Fruit fly (Drosophila melanogaster): ENCODE measurements around the gene CG6118.
A peak's percentile ranks its signal among the peaks of the same experiment; 100 is the strongest.

Gene CG6118

dm6 chr3R:15371833-15372232 is 62.7 kb downstream of the CG6118 start, which contains the start of the genes Ccm3 and CG6136 (continued):
- TF ChIP-seq ham (GFP tag; IDR thresholded peaks at IDR 0.05) (no peak), Hr39 (optimal IDR thresholded peaks at IDR 0.05) (peak; percentile 64), Bdp1 (GFP tag; optimal IDR thresholded peaks at IDR 0.05) (no peak), CG18619 (GFP tag; optimal IDR thresholded peaks at IDR 0.05) (peak; percentile 11), Poxn (GFP tag; IDR thresholded peaks at IDR 0.05) (no peak), CG31365 (tag; optimal IDR thresholded peaks at IDR 0.05) (no peak), CG16779 (GFP tag; IDR thresholded peaks at IDR 0.05) (no peak), CG30431 (GFP tag; optimal IDR thresholded peaks at IDR 0.05) (no peak), B-H1 (GFP tag; IDR thresholded peaks at IDR 0.05) (no peak), H15 (GFP tag; IDR thresholded peaks at IDR 0.05) (peak; percentile 40; the same call in 1 of the 3 replicates), bcd (GFP tag; optimal IDR thresholded peaks at IDR 0.05) (peak; percentile 28), CG13123 (GFP tag; optimal IDR thresholded peaks at IDR 0.05) (no peak), dmrt99B (tag; optimal IDR thresholded peaks at IDR 0.05) (no peak), CG11504 (tag; optimal IDR thresholded peaks at IDR 0.05) (no peak), CG11696 (GFP tag; IDR thresholded peaks at IDR 0.05) (no peak), lilli (GFP tag; optimal IDR thresholded peaks at IDR 0.05) (peak; percentile 52), Nf-YA (GFP tag; IDR thresholded peaks at IDR 0.05) (no peak), cas (GFP tag; IDR thresholded peaks at IDR 0.05) (no peak), CG9876 (GFP tag; optimal IDR thresholded peaks at IDR 0.05) (no peak), CG12744 (GFP tag; optimal IDR thresholded peaks at IDR 0.05) (no peak), CG3847 (GFP tag; IDR thresholded peaks at IDR 0.05) (peak; percentile 65), CG33557 (GFP tag; optimal IDR thresholded peaks at IDR 0.05) (no peak), wor (GFP tag; IDR thresholded peaks at IDR 0.05) (no peak), Rfx (GFP tag; IDR thresholded peaks at IDR 0.05) (peak; percentile 86), Hmx (GFP tag; optimal IDR thresholded peaks at IDR 0.05) (no peak), ttk (GFP tag; IDR thresholded peaks at IDR 0.05) (no peak), Abd-B (GFP tag; optimal IDR thresholded peaks at IDR 0.05) (no peak), Drgx (GFP tag; IDR thresholded peaks at IDR 0.05) (0 out of 2 replicates have a peak, but pooled peaks have one; percentile 20), tap (tag; optimal IDR thresholded peaks at IDR 0.05) (no peak), en (GFP tag; optimal IDR thresholded peaks at IDR 0.05) (no peak), CG1647 (GFP tag; optimal IDR thresholded peaks at IDR 0.05) (no peak), bsh (GFP tag; optimal IDR thresholded peaks at IDR 0.05) (no peak), aop (GFP tag; IDR thresholded peaks at IDR 0.05) (no peak), CG10267 (tag; optimal IDR thresholded peaks at IDR 0.05) (peak; percentile 99), CG11093 (GFP tag; IDR thresholded peaks at IDR 0.05) (no peak), Doc2 (GFP tag; IDR thresholded peaks at IDR 0.05) (no peak), CG10321 (GFP tag; IDR thresholded peaks at IDR 0.05) (peak; percentile 75), corto (GFP tag; optimal IDR thresholded peaks at IDR 0.05) (no peak), pan (optimal IDR thresholded peaks at IDR 0.05) (no peak), pan (GFP tag; optimal IDR thresholded peaks at IDR 0.05 in 1 of 2, IDR thresholded peaks at IDR 0.05 in 1 of 2) (no peak), GATAe (GFP tag; conservative IDR thresholded peaks at IDR 0.05) (no peak), Eip74EF (GFP tag; optimal IDR thresholded peaks at IDR 0.05) (no peak), Kr (GFP tag; optimal IDR thresholded peaks at IDR 0.05) (no peak), chn (GFP tag; optimal IDR thresholded peaks at IDR 0.05) (peak; percentile 17), CG8290 (GFP tag; optimal IDR thresholded peaks at IDR 0.05) (no peak), CG8290 (tag; optimal IDR thresholded peaks at IDR 0.05) (peak in 1 of 2 experiments; percentile 69), lbe (GFP tag; optimal IDR thresholded peaks at IDR 0.05) (peak; percentile 59), Asciz (GFP tag; optimal IDR thresholded peaks at IDR 0.05) (no peak), CG2712 (tag; optimal IDR thresholded peaks at IDR 0.05) (peak; percentile 27), trem (tag; optimal IDR thresholded peaks at IDR 0.05) (peak; percentile 53), rib (GFP tag; IDR thresholded peaks at IDR 0.05) (no peak), amos (GFP tag; IDR thresholded peaks at IDR 0.05; ENCODE audit: partially characterized antibody) (peak; percentile 95), TFAM (GFP tag; optimal IDR thresholded peaks at IDR 0.05) (no peak), psq (GFP tag; optimal IDR thresholded peaks at IDR 0.05) (no peak)

Measured in whole organism, embryonic.